Worm (Caenorhabditis elegans): ENCODE results near the gene ufc-1.

DNA sequence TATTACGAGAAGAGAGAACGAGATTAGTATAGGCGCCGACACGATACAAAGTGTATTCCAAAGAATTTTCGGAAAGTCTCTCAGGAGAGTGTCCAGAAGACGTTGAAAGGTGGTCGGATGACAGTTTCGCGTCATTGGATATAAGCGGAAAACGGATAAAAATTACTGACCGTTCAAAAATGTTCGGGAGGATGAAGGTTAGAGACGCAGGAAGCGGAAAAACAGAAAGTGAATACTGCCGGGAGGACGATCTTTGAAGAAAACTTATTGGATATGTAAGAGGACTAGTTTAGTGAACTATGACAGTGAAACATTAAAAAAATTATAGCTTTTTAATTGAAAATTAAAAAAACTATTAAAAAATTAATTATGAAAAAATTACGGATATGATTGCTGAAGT, 3.8 kb downstream of the ufc-1 start:
- TF ChIP-seq sem-2 (GFP tag; optimal IDR thresholded peaks at IDR 0.05) (no peak), lsy-2 (tag; optimal IDR thresholded peaks at IDR 0.05) (no peak), ces-1 (GFP tag; optimal IDR thresholded peaks at IDR 0.05) (no peak), mep-1 (tag; optimal IDR thresholded peaks at IDR 0.05) (no peak), unc-62 (GFP tag; optimal IDR thresholded peaks at IDR 0.05) (no peak)

Data from whole organism, mixed stage, embryonic.